Worm (Caenorhabditis elegans) whole organism, L4/young adult: ENCODE measurements around the gene Y39B6A.37.

Experiments
- W03F9.2 ChIP-seq: fragments of 150-350 bp; optimal IDR thresholded peaks from 2 replicates; lab custom pipeline; 2014; ENCODE audit warnings: missing biosample characterization, missing genetic modification characterization
- him-1 ChIP-seq: sonication (generic microtip); optimal IDR thresholded peaks from 2 replicates; lab custom pipeline; 2016; ENCODE audit warnings: missing genotype, missing genetic modification reagents, missing genetic modification characterization, missing compliant biosample characterization

DNA sequence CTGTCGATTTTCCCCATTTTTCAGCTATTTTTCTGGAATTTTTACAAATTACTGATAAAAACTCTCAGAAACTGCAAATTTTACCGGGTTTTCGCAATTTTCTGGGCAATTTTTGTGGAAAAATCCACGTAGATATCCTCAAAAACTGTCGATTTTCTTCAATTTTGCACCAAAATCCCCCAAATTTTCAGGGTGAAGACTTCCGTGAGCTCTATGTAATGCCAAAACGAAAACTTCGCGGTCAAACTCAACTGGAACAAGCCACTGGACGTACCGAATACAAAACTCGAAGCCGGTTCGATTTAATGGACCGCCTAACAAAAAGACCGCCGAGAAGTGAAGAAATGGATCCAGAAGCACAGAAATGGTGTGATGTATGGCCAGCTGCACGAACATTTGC, 8.9 kb upstream of the Y39B6A.37 start:
- TF ChIP-seq him-1 (tag; lab: Kevin White, UChicago) (no peak), W03F9.2 (tag; lab: Kevin White, UChicago) (no peak)
